Worm (Caenorhabditis elegans) whole organism, mixed stage, embryonic: ENCODE data around the gene F16B4.2.

Experiments used
- elt-1 ChIP-seq: sonication (generic microtip); optimal IDR thresholded peaks from 2 replicates; lab custom pipeline; 2017; ENCODE audit warnings: missing genetic modification characterization, mild to moderate bottlenecking, missing compliant biosample characterization, antibody characterized with exemption, moderate library complexity, borderline replicate concordance; ENCODE audit not compliant: insufficient read depth
- elt-3 ChIP-seq: fragments of 150-350 bp; optimal IDR thresholded peaks from 2 replicates; lab custom pipeline; 2014; ENCODE audit warnings: missing biosample characterization, missing genetic modification characterization
- ham-2 ChIP-seq: fragments of 200-800 bp; sonication (Bioruptor generic); optimal IDR thresholded peaks from 2 replicates; lab custom pipeline; 2018; ENCODE audit warnings: mild to moderate bottlenecking, missing genetic modification characterization, missing compliant biosample characterization
- hlh-1 ChIP-seq: fragments of 150-350 bp; optimal IDR thresholded peaks from 2 replicates; lab custom pipeline; 2014; ENCODE audit warnings: missing biosample characterization, missing genetic modification reagents, missing genetic modification characterization
- lin-13 ChIP-seq: fragments of 150-350 bp; optimal IDR thresholded peaks from 2 replicates; lab custom pipeline; 2014; ENCODE audit warnings: missing biosample characterization, missing genetic modification characterization
- lsy-2 ChIP-seq: fragments of 150-350 bp; optimal IDR thresholded peaks from 2 replicates; lab custom pipeline; 2014; ENCODE audit warnings: missing biosample characterization, missing genetic modification characterization
- mep-1 ChIP-seq: fragments of 150-350 bp; optimal IDR thresholded peaks from 2 replicates; lab custom pipeline; 2017; ENCODE audit warnings: missing biosample characterization, missing genetic modification reagents, missing genetic modification characterization, inconsistent platforms
- nhr-12 ChIP-seq: fragments of 150-350 bp; optimal IDR thresholded peaks from 2 replicates; lab custom pipeline; 2014; ENCODE audit warnings: missing biosample characterization, missing genetic modification characterization
- nhr-237 ChIP-seq: fragments of 150-350 bp; optimal IDR thresholded peaks from 2 replicates; lab custom pipeline; 2014; ENCODE audit warnings: missing biosample characterization, missing genetic modification characterization
- unc-39 ChIP-seq: fragments of 150-350 bp; optimal IDR thresholded peaks from 2 replicates; lab custom pipeline; 2014; ENCODE audit warnings: missing biosample characterization, missing genetic modification characterization

- no peak for TF ChIP-seq elt-3 (tag; lab: Kevin White, UChicago)
- TF ChIP-seq lsy-2 (tag; lab: Kevin White, UChicago): no peak
- TF ChIP-seq hlh-1 (tag; lab: Kevin White, UChicago): no peak
- no peak for TF ChIP-seq lin-13 (tag; lab: Kevin White, UChicago)
- TF ChIP-seq mep-1 (tag; lab: Kevin White, UChicago): no peak
- no peak for TF ChIP-seq nhr-237 (tag; lab: Kevin White, UChicago)
- no peak for TF ChIP-seq ham-2 (GFP tag; lab: Kevin White, UChicago)
- TF ChIP-seq elt-1 (tag; lab: Kevin White, UChicago): no peak
- TF ChIP-seq nhr-12 (tag; lab: Kevin White, UChicago): no peak
- no peak for TF ChIP-seq unc-39
Observed at ce11 chrV:1569750-1570419, 31.0 kb upstream of the F16B4.2 start.
